Fruit fly (Drosophila melanogaster) Kc167 (cell line): ENCODE results near the gene ERp44.

Experiments used
- Myc ChIP-seq: fragments of >200 bp; optimal IDR thresholded peaks from 2 replicates; lab custom pipeline; 2017; ENCODE audit warnings: missing external identifiers
- Sin3A ChIP-seq: fragments of >200 bp; optimal IDR thresholded peaks from 2 replicates; lab custom pipeline; 2018; ENCODE audit warnings: missing external identifiers
- psq ChIP-seq: fragments of >200 bp; optimal IDR thresholded peaks from 2 replicates; lab custom pipeline; 2017; ENCODE audit warnings: missing external identifiers
- ttk ChIP-seq: sonication (Bioruptor generic); optimal IDR thresholded peaks from 2 replicates; lab custom pipeline; 2017; ENCODE audit warnings: missing external identifiers

dm6 chrX:16278783-16279182, 18.7 kb downstream of the ERp44 start:
- TF ChIP-seq Sin3A (lab: Kevin White, UChicago) (no peak), Myc (lab: Kevin White, UChicago) (no peak), ttk (lab: Kevin White, UChicago) (no peak), psq (lab: Kevin White, UChicago) (no peak)
